Worm (Caenorhabditis elegans) whole organism, late embryonic: ENCODE measurements around the gene F54F7.10.

Experiments used
- C38D4.7 ChIP-seq: fragments of 200-800 bp; sonication (Bioruptor generic); optimal IDR thresholded peaks from 2 replicates; lab custom pipeline; 2018; ENCODE audit warnings: mild to moderate bottlenecking, missing genetic modification characterization, moderate library complexity, missing compliant biosample characterization
- T23F11.4 ChIP-seq: fragments of 200-800 bp; sonication (Bioruptor generic); optimal IDR thresholded peaks from 2 replicates; lab custom pipeline; 2018; ENCODE audit warnings: mild to moderate bottlenecking, missing genetic modification characterization, missing compliant biosample characterization
- ceh-14 ChIP-seq: sonication (generic microtip); optimal IDR thresholded peaks from 2 replicates; lab custom pipeline; 2016; ENCODE audit warnings: missing genotype, missing genetic modification characterization, missing compliant biosample characterization
- ceh-22 ChIP-seq: sonication (generic microtip); optimal IDR thresholded peaks from 2 replicates; lab custom pipeline; 2017; ENCODE audit warnings: missing biosample characterization, missing genetic modification characterization
- ceh-45 ChIP-seq: fragments of 200-800 bp; sonication (Bioruptor generic); IDR thresholded peaks from 2 replicates; pipeline ENCODE4 v1.3.6; 2022; ENCODE audit warnings: missing genetic modification reagents, missing genetic modification characterization, missing compliant biosample characterization
- che-1 ChIP-seq: sonication (generic microtip); optimal IDR thresholded peaks from 2 replicates; lab custom pipeline; 2016; ENCODE audit warnings: mild to moderate bottlenecking, missing genetic modification characterization, missing compliant biosample characterization
- dmd-4 ChIP-seq: sonication (generic microtip); optimal IDR thresholded peaks from 2 replicates; lab custom pipeline; 2016; ENCODE audit warnings: borderline replicate concordance, missing genetic modification characterization, missing compliant biosample characterization
- elt-4 ChIP-seq: sonication (generic microtip); optimal IDR thresholded peaks from 2 replicates; lab custom pipeline; 2016; ENCODE audit warnings: missing genetic modification characterization, missing compliant biosample characterization
- ets-4 ChIP-seq: sonication (generic microtip); optimal IDR thresholded peaks from 2 replicates; lab custom pipeline; 2016; ENCODE audit warnings: missing genetic modification characterization, missing compliant biosample characterization
- fax-1 ChIP-seq: sonication (generic microtip); optimal IDR thresholded peaks from 2 replicates; lab custom pipeline; 2016; ENCODE audit warnings: missing genotype, missing genetic modification characterization, missing compliant biosample characterization
- fkh-6 ChIP-seq: sonication (generic microtip); optimal IDR thresholded peaks from 2 replicates; lab custom pipeline; 2016; ENCODE audit warnings: missing genetic modification characterization, missing compliant biosample characterization
- lin-11 ChIP-seq: fragments of 200-800 bp; sonication (Bioruptor generic); optimal IDR thresholded peaks from 2 replicates; lab custom pipeline; 2018; ENCODE audit warnings: mild to moderate bottlenecking, missing genetic modification characterization, missing compliant biosample characterization
- mec-3 ChIP-seq: sonication (generic microtip); optimal IDR thresholded peaks from 2 replicates; lab custom pipeline; 2016; ENCODE audit warnings: borderline replicate concordance, missing genetic modification characterization, missing compliant biosample characterization
- nfya-1 ChIP-seq: sonication (generic microtip); optimal IDR thresholded peaks from 2 replicates; lab custom pipeline; 2017; ENCODE audit warnings: missing genetic modification characterization, mild to moderate bottlenecking, missing compliant biosample characterization, antibody characterized with exemption, moderate library complexity
- npax-4 ChIP-seq: sonication (generic microtip); optimal IDR thresholded peaks from 2 replicates; lab custom pipeline; 2016; ENCODE audit warnings: missing genetic modification characterization, missing compliant biosample characterization
- pag-3 ChIP-seq: sonication (generic microtip); optimal IDR thresholded peaks from 2 replicates; lab custom pipeline; 2016; ENCODE audit warnings: missing compliant biosample characterization, missing genetic modification characterization, borderline replicate concordance
- pat-9 ChIP-seq: fragments of 200-800 bp; sonication (Bioruptor generic); optimal IDR thresholded peaks from 2 replicates; lab custom pipeline; 2018; ENCODE audit warnings: mild to moderate bottlenecking, missing genetic modification characterization, moderate library complexity, missing compliant biosample characterization
- pros-1 ChIP-seq: fragments of 150-350 bp; optimal IDR thresholded peaks from 2 replicates; lab custom pipeline; 2014; ENCODE audit warnings: missing biosample characterization, missing genetic modification reagents, missing genetic modification characterization
- rnt-1 ChIP-seq: sonication (generic microtip); optimal IDR thresholded peaks from 2 replicates; lab custom pipeline; 2016; ENCODE audit warnings: missing genetic modification characterization, missing compliant biosample characterization
- sdc-2 ChIP-seq: sonication (generic microtip); optimal IDR thresholded peaks from 2 replicates; lab custom pipeline; 2016; ENCODE audit warnings: missing genotype, missing genetic modification characterization, missing compliant biosample characterization
- tbx-2 ChIP-seq: sonication (generic microtip); optimal IDR thresholded peaks from 2 replicates; lab custom pipeline; 2016; ENCODE audit warnings: missing genetic modification characterization, missing compliant biosample characterization
- tbx-7 ChIP-seq: sonication (generic microtip); optimal IDR thresholded peaks from 2 replicates; lab custom pipeline; 2016; ENCODE audit warnings: missing genotype, missing genetic modification characterization, missing compliant biosample characterization
- unc-3 ChIP-seq, 2 experiments: fragments of 200-800 bp in 1 of 2; sonication (Bioruptor generic) in 1 of 2; sonication (generic microtip) in 1 of 2; conservative IDR thresholded peaks in 1 of 2; optimal IDR thresholded peaks in 1 of 2; 2 replicates each; pipeline versions ENCODE4 v1.3.6 to Lab custom; 2016 to 2022; ENCODE audit warnings: missing compliant biosample characterization in 2 of 2, missing genetic modification characterization in 2 of 2, missing genetic modification reagents in 1 of 2
- ztf-16 ChIP-seq: sonication (generic microtip); optimal IDR thresholded peaks from 2 replicates; lab custom pipeline; 2017; ENCODE audit warnings: missing genetic modification characterization, missing compliant biosample characterization

Gene F54F7.10

ce11 chrX:11865083-11865482 lies 1.7 kb downstream of the F54F7.10 start, which contains the start of gene F54F7.6:
TSS of gene F54F7.6 (plus strand) at chrX:11865383.
- TF ChIP-seq rnt-1 (no peak), fax-1 (tag; lab: Kevin White, UChicago) (no peak), pat-9 (tag; lab: Kevin White, UChicago) (no peak), ceh-14 (tag; lab: Kevin White, UChicago) (no peak), nfya-1 (tag; lab: Kevin White, UChicago) (no peak), tbx-2 (tag; lab: Kevin White, UChicago) (no peak)

- TF ChIP-seq C38D4.7 = no peak
- TF ChIP-seq pros-1 (tag; lab: Kevin White, UChicago) = no peak
- TF ChIP-seq elt-4 = no peak
- TF ChIP-seq, all 69 proteins: peak for 0
These were observed 5.9 kb downstream of the F54F7.10 start, which contains the start of gene dot-1.2 for ce11 chrX:11869260-11869659. TSS of gene dot-1.2 (minus strand) at chrX:11869360.

- TF ChIP-seq sdc-2 (tag; lab: Kevin White, UChicago) (peak; percentile 12), C38D4.7 (peak; percentile 4), ets-4 (tag; lab: Kevin White, UChicago) (no peak), mec-3 (tag; lab: Kevin White, UChicago) (no peak)
These were observed 7.0 kb downstream of the F54F7.10 start for ce11 chrX:11870393-11870792.

- TF ChIP-seq T23F11.4 (no peak), npax-4 (tag; lab: Kevin White, UChicago) (no peak), dmd-4 (no peak)
These were observed 8.8 kb downstream of the F54F7.10 start for ce11 chrX:11872210-11872609.

ce11 chrX:11875260-11875659 lies 11.9 kb downstream of the F54F7.10 start, which contains the start of gene Y62H9A.1:
TSS of gene Y62H9A.1 (plus strand) at chrX:11875541.
- TF ChIP-seq tbx-7 (tag; lab: Kevin White, UChicago) (no peak), pag-3 (tag; lab: Kevin White, UChicago) (no peak), lin-11 (tag; lab: Kevin White, UChicago) (no peak), ztf-16 (tag; lab: Kevin White, UChicago) (no peak), fax-1 (tag; lab: Kevin White, UChicago) (no peak), ceh-22 (no peak)
- TF ChIP-seq, all 69 proteins: peak for 0

ce11 chrX:11878109-11878508 lies 14.7 kb downstream of the F54F7.10 start, which contains the start of gene Y62H9A.2:
TSS of gene Y62H9A.2 (minus strand) at chrX:11878209.
- TF ChIP-seq dmd-4 (no peak), lin-11 (tag; lab: Kevin White, UChicago) (no peak)
- TF ChIP-seq, all 69 proteins: peak for 0

ce11 chrX:11879871-11880270 lies 16.5 kb downstream of the F54F7.10 start, which contains the start of the genes Y62H9A.3 and Y62H9A.4:
TSS of gene Y62H9A.3 (minus strand) at chrX:11879971.
TSS of gene Y62H9A.4 (plus strand) at chrX:11880126.
- TF ChIP-seq ceh-45 (GFP tag; lab: Robert Waterston, UW) = no peak
- no peak for TF ChIP-seq fkh-6 (tag; lab: Kevin White, UChicago)
- TF ChIP-seq, all 69 proteins: peak for 0

- no peak for TF ChIP-seq unc-3 (GFP tag; conservative IDR thresholded peaks at IDR 0.05; lab: Robert Waterston, UW)
- TF ChIP-seq unc-3 (tag; optimal IDR thresholded peaks at IDR 0.05; lab: Kevin White, UChicago) = no peak
- TF ChIP-seq che-1 (tag; lab: Kevin White, UChicago) = no peak
- no peak for TF ChIP-seq pag-3 (tag; lab: Kevin White, UChicago)
These were observed 19.4 kb downstream of the F54F7.10 start, which contains the start of the genes Y62H9A.5 and ule-5 for ce11 chrX:11882800-11883199. TSS of gene Y62H9A.5 (minus strand) at chrX:11882900. TSS of gene ule-5 (plus strand) at chrX:11883127.
